Worm (Caenorhabditis elegans) whole organism, young adult: Measurements from ENCODE around the gene F34H10.1.
A peak's percentile ranks its signal among the peaks of the same experiment; 100 is the strongest.

Experiments
- B0035.1 ChIP-seq: sonication (generic microtip); optimal IDR thresholded peaks from 2 replicates; lab custom pipeline; 2016; ENCODE audit warnings: missing genetic modification characterization, mild to moderate bottlenecking, missing compliant biosample characterization, missing genotype, missing genetic modification reagents
- C17E4.6 ChIP-seq: fragments of 200-800 bp; sonication (Bioruptor generic); IDR thresholded peaks from 2 replicates; pipeline ENCODE4 v1.3.6; 2022; ENCODE audit warnings: missing genetic modification reagents, missing genetic modification characterization, missing compliant biosample characterization
- D2030.7 ChIP-seq: fragments of 200-800 bp; sonication (Bioruptor generic); IDR thresholded peaks from 2 replicates; pipeline ENCODE4 v1.3.6; 2022; ENCODE audit warnings: missing genetic modification reagents, missing genetic modification characterization, missing compliant biosample characterization
- F33H1.4 ChIP-seq: fragments of 200-800 bp; sonication (Bioruptor generic); IDR thresholded peaks from 2 replicates; pipeline ENCODE4 v1.3.6; 2022; ENCODE audit warnings: missing genetic modification reagents, missing genetic modification characterization, missing compliant biosample characterization
- F39B2.1 ChIP-seq: fragments of 200-800 bp; sonication (Bioruptor generic); IDR thresholded peaks from 2 replicates; pipeline ENCODE4 v1.3.6; 2022; ENCODE audit warnings: missing genetic modification reagents, missing genetic modification characterization, missing compliant biosample characterization
- F52B5.7 ChIP-seq: sonication (generic microtip); optimal IDR thresholded peaks from 2 replicates; lab custom pipeline; 2016; ENCODE audit warnings: mild to moderate bottlenecking, missing genetic modification characterization, missing compliant biosample characterization
- K11D2.4 ChIP-seq: fragments of 200-800 bp; sonication (Bioruptor generic); IDR thresholded peaks from 2 replicates; pipeline ENCODE4 v1.3.6; 2022; ENCODE audit warnings: missing genetic modification reagents, missing genetic modification characterization, missing compliant biosample characterization
- K12H6.12 ChIP-seq: fragments of 200-800 bp; sonication (Bioruptor generic); optimal IDR thresholded peaks from 2 replicates; lab custom pipeline; 2018; ENCODE audit warnings: mild to moderate bottlenecking, missing genetic modification characterization, missing compliant biosample characterization
- Y53G8AR.9 ChIP-seq: fragments of 200-800 bp; sonication (Bioruptor generic); conservative IDR thresholded peaks from 2 replicates; pipeline ENCODE4 v1.3.6; 2022; ENCODE audit warnings: missing genetic modification reagents, missing genetic modification characterization, missing compliant biosample characterization
- aptf-3 ChIP-seq: fragments of 200-800 bp; sonication (Bioruptor generic); IDR thresholded peaks from 2 replicates; pipeline ENCODE4 v1.3.6; 2022; ENCODE audit warnings: missing genetic modification characterization, missing compliant biosample characterization
- bed-1 ChIP-seq: fragments of 200-800 bp; sonication (Bioruptor generic); IDR thresholded peaks from 2 replicates; pipeline ENCODE4 v1.3.6; 2022; ENCODE audit warnings: missing genetic modification reagents, missing genetic modification characterization, missing compliant biosample characterization
- ccch-3 ChIP-seq: fragments of 200-800 bp; sonication (Bioruptor generic); optimal IDR thresholded peaks from 2 replicates; lab custom pipeline; 2018; ENCODE audit warnings: mild to moderate bottlenecking, missing genetic modification characterization, missing compliant biosample characterization
- ceh-100 ChIP-seq: fragments of 200-800 bp; sonication (Bioruptor generic); IDR thresholded peaks from 2 replicates; pipeline ENCODE4 v1.3.6; 2022; ENCODE audit warnings: missing genetic modification reagents, missing genetic modification characterization, missing compliant biosample characterization
- ceh-27 ChIP-seq: fragments of 200-800 bp; sonication (Bioruptor generic); optimal IDR thresholded peaks from 2 replicates; lab custom pipeline; 2018; ENCODE audit warnings: mild to moderate bottlenecking, missing genetic modification characterization, moderate library complexity, missing compliant biosample characterization
- ceh-40 ChIP-seq: fragments of 200-800 bp; sonication (Bioruptor generic); IDR thresholded peaks from 2 replicates; pipeline ENCODE4 v1.3.6; 2022; ENCODE audit warnings: missing genetic modification characterization, missing compliant biosample characterization
- ceh-79 ChIP-seq: sonication (generic microtip); optimal IDR thresholded peaks from 2 replicates; lab custom pipeline; 2017; ENCODE audit warnings: mild to moderate bottlenecking, missing genetic modification characterization, missing compliant biosample characterization
- chd-7 ChIP-seq: sonication (generic microtip); optimal IDR thresholded peaks from 2 replicates; lab custom pipeline; 2016; ENCODE audit warnings: mild to moderate bottlenecking, missing genetic modification characterization, moderate library complexity, missing compliant biosample characterization
- dpff-1 ChIP-seq: sonication (generic microtip); optimal IDR thresholded peaks from 2 replicates; lab custom pipeline; 2017; ENCODE audit warnings: mild to moderate bottlenecking, missing genetic modification characterization, missing compliant biosample characterization
- him-1 ChIP-seq: sonication (generic microtip); optimal IDR thresholded peaks from 2 replicates; lab custom pipeline; 2016; ENCODE audit warnings: missing genotype, missing genetic modification reagents, missing genetic modification characterization, missing compliant biosample characterization
- hmg-1.2 ChIP-seq: fragments of 200-800 bp; sonication (Bioruptor generic); IDR thresholded peaks from 2 replicates; pipeline ENCODE4 v1.3.6; 2022; ENCODE audit warnings: missing genetic modification reagents, missing genetic modification characterization, missing compliant biosample characterization
- lag-1 ChIP-seq: fragments of 200-800 bp; sonication (Bioruptor generic); IDR thresholded peaks from 2 replicates; pipeline ENCODE4 v1.3.6; 2022; ENCODE audit warnings: missing genetic modification reagents, missing genetic modification characterization, missing compliant biosample characterization
- lin-40 ChIP-seq: sonication (generic microtip); optimal IDR thresholded peaks from 2 replicates; lab custom pipeline; 2016; ENCODE audit warnings: missing genetic modification characterization, mild to moderate bottlenecking, missing compliant biosample characterization, missing genotype, missing genetic modification reagents
- lin-54 ChIP-seq: fragments of 200-800 bp; sonication (Bioruptor generic); optimal IDR thresholded peaks from 2 replicates; lab custom pipeline; 2018; ENCODE audit warnings: mild to moderate bottlenecking, missing genetic modification characterization, missing compliant biosample characterization
- lir-1 ChIP-seq: fragments of 200-800 bp; sonication (Bioruptor generic); conservative IDR thresholded peaks from 2 replicates; pipeline ENCODE4 v1.3.6; 2022; ENCODE audit warnings: missing genetic modification reagents, missing genetic modification characterization, missing compliant biosample characterization
- lsl-1 ChIP-seq: fragments of 200-800 bp; sonication (Bioruptor generic); optimal IDR thresholded peaks from 2 replicates; lab custom pipeline; 2018; ENCODE audit warnings: mild to moderate bottlenecking, missing genetic modification characterization, moderate library complexity, missing compliant biosample characterization
- mxl-1 ChIP-seq: sonication (generic microtip); optimal IDR thresholded peaks from 2 replicates; lab custom pipeline; 2016; ENCODE audit warnings: missing genetic modification characterization, missing compliant biosample characterization
- nfyb-1 ChIP-seq: fragments of 200-800 bp; sonication (Bioruptor generic); IDR thresholded peaks from 2 replicates; pipeline ENCODE4 v1.3.6; 2022; ENCODE audit warnings: missing genetic modification reagents, missing genetic modification characterization, missing compliant biosample characterization
- nhr-120 ChIP-seq: fragments of 200-800 bp; sonication (Bioruptor generic); IDR thresholded peaks from 2 replicates; pipeline ENCODE4 v1.3.6; 2022; ENCODE audit warnings: missing genetic modification characterization, missing compliant biosample characterization
- pbrm-1 ChIP-seq: fragments of 200-800 bp; sonication (Bioruptor generic); IDR thresholded peaks from 2 replicates; pipeline ENCODE4 v1.3.6; 2022; ENCODE audit warnings: missing genetic modification reagents, missing genetic modification characterization, missing compliant biosample characterization
- pha-4 ChIP-seq: fragments of 150-350 bp; sonication (generic microtip); optimal IDR thresholded peaks from 2 replicates; lab custom pipeline; 2014; ENCODE audit warnings: missing biosample characterization, missing genetic modification reagents, missing genetic modification characterization
- rcor-1 ChIP-seq: fragments of 200-800 bp; sonication (Bioruptor generic); IDR thresholded peaks from 2 replicates; pipeline ENCODE4 v1.3.6; 2022; ENCODE audit warnings: missing genetic modification reagents, missing genetic modification characterization, missing compliant biosample characterization
- sea-2 ChIP-seq: fragments of 200-800 bp; sonication (Bioruptor generic); IDR thresholded peaks from 2 replicates; pipeline ENCODE4 v1.3.6; 2022; ENCODE audit warnings: missing genetic modification characterization, missing compliant biosample characterization
- unc-130 ChIP-seq: sonication (generic microtip); optimal IDR thresholded peaks from 2 replicates; lab custom pipeline; 2016; ENCODE audit warnings: missing genetic modification reagents, missing genetic modification characterization, missing compliant biosample characterization
- xnd-1 ChIP-seq: sonication (generic microtip); optimal IDR thresholded peaks from 2 replicates; lab custom pipeline; 2016; ENCODE audit warnings: missing genotype, missing genetic modification reagents, missing genetic modification characterization, missing compliant biosample characterization
- ztf-26 ChIP-seq: sonication (generic microtip); optimal IDR thresholded peaks from 2 replicates; lab custom pipeline; 2017; ENCODE audit warnings: missing genetic modification characterization, missing compliant biosample characterization
- ztf-6 ChIP-seq: fragments of 200-800 bp; sonication (Bioruptor generic); IDR thresholded peaks from 2 replicates; pipeline ENCODE4 v1.3.6; 2022; ENCODE audit warnings: missing genetic modification reagents, missing genetic modification characterization, missing compliant biosample characterization

F34H10.1 gene

ce11 chrX:9656772-9657171 is 30.8 kb downstream of the F34H10.1 start:
- TF ChIP-seq ztf-26 (tag; lab: Kevin White, UChicago) (no peak), bed-1 (no peak)

DNA sequence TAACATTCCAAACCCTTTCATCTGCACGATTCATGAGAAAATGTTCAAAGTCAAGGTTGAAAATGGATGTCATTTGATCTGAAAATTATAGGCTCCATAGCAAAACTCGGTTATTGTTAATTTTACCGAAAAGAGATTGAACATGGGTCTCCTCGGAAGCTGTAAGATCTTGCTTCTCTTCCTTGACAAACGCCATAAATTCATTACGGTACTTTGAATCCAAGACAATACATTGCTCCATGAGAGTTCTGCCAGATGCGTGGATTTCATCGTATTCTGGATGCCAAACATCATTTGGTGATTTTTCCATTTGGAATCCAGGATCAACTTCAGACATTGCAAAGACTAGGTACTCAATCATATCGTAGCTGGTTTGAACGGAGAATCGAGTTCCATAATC is 40.0 kb downstream of the F34H10.1 start:
- TF ChIP-seq bed-1: no peak
- no peak for TF ChIP-seq nhr-120 (GFP tag; lab: Robert Waterston, UW)
- no peak for TF ChIP-seq K11D2.4 (GFP tag; lab: Robert Waterston, UW)
- TF ChIP-seq ztf-26 (tag; lab: Kevin White, UChicago): no peak
- no peak for TF ChIP-seq Y53G8AR.9 (GFP tag; lab: Robert Waterston, UW)
- TF ChIP-seq K12H6.12 (tag; lab: Kevin White, UChicago): no peak
- no peak for TF ChIP-seq F39B2.1 (GFP tag; lab: Robert Waterston, UW)
- TF ChIP-seq dpff-1 (tag; lab: Kevin White, UChicago): no peak
- no peak for TF ChIP-seq lsl-1 (GFP tag; lab: Kevin White, UChicago)
- no peak for TF ChIP-seq lag-1 (GFP tag; lab: Robert Waterston, UW)
- TF ChIP-seq ceh-79 (tag; lab: Kevin White, UChicago): no peak
- TF ChIP-seq ztf-6 (GFP tag; lab: Robert Waterston, UW): no peak
- TF ChIP-seq nfyb-1 (GFP tag; lab: Robert Waterston, UW): no peak
- no peak for TF ChIP-seq rcor-1 (GFP tag; lab: Robert Waterston, UW)
- no peak for TF ChIP-seq lin-54 (GFP tag; lab: Kevin White, UChicago)
- no peak for TF ChIP-seq unc-130 (GFP tag; lab: Kevin White, UChicago)

DNA sequence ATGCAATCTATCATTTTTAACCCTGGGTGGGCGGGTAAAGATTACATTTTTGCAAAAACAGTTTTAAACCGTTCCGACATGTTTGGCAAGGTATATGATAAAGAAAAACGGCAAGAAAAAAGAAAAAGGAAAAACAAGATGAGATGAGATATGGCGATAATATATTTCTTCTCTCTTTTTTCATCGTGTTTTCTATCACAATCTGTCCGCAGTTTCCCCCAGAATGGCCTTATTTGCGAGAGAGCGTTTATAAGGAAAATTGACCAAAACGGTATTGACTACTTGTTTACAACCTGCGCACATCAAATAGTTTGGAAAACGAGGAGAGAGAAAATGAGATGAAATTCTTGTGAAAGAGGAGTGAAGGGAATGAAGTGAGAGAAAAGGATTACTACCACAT is 41.5 kb downstream of the F34H10.1 start:
- TF ChIP-seq hmg-1.2 (GFP tag; lab: Robert Waterston, UW) (no peak), ztf-26 (tag; lab: Kevin White, UChicago) (peak; percentile 13), D2030.7 (GFP tag; lab: Robert Waterston, UW) (no peak), lin-40 (tag; lab: Kevin White, UChicago) (peak; percentile 0), sea-2 (GFP tag; lab: Robert Waterston, UW) (no peak), xnd-1 (tag; lab: Kevin White, UChicago) (no peak), ztf-6 (GFP tag; lab: Robert Waterston, UW) (no peak), B0035.1 (tag; lab: Kevin White, UChicago) (no peak), lag-1 (GFP tag; lab: Robert Waterston, UW) (no peak), ccch-3 (no peak)

DNA sequence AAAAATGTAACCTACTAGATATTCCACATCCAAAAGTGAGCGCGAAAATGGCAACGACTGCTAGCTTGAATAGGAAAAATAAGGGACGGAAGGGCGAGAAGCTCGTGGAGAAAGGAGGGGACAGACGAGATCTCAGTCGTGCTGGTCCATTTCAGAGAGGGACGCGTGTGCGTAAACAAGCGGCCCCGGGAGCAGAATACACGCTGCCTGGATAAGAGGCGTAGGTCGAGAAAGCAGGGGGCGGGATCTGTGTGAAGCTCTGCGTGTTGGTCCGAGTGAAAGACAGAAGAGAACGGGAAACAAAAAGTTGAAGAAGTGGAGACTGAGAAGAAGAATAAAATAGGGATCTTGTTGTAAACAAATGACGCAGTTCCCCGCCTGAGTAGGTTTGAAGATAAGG is 42.6 kb downstream of the F34H10.1 start, which contains the start of gene T14B1.1:
TSS of gene T14B1.1 (minus strand) at position 170 of the 400 bp plus-strand sequence.
- TF ChIP-seq lir-1 (no peak), ceh-100 (GFP tag; lab: Robert Waterston, UW) (no peak), pbrm-1 (GFP tag; lab: Robert Waterston, UW) (no peak), pha-4 (tag; lab: Kevin White, UChicago) (no peak), K11D2.4 (GFP tag; lab: Robert Waterston, UW) (peak; percentile 28; the same call in 1 of the 2 replicates), chd-7 (tag; lab: Kevin White, UChicago) (no peak), mxl-1 (tag; lab: Kevin White, UChicago) (no peak), F33H1.4 (GFP tag; lab: Robert Waterston, UW) (no peak), K12H6.12 (tag; lab: Kevin White, UChicago) (peak; percentile 63), ceh-27 (GFP tag; lab: Kevin White, UChicago) (peak; percentile 49), F39B2.1 (GFP tag; lab: Robert Waterston, UW) (no peak), him-1 (tag; lab: Kevin White, UChicago) (no peak), ceh-40 (GFP tag; lab: Robert Waterston, UW) (no peak), F52B5.7 (tag; lab: Kevin White, UChicago) (no peak), aptf-3 (GFP tag; lab: Robert Waterston, UW) (no peak), C17E4.6 (0 out of 2 replicates have a peak, but pooled peaks have one; percentile 21)
